Fruit fly (Drosophila melanogaster): Measurements from ENCODE around the gene eIF4E3.

DNA sequence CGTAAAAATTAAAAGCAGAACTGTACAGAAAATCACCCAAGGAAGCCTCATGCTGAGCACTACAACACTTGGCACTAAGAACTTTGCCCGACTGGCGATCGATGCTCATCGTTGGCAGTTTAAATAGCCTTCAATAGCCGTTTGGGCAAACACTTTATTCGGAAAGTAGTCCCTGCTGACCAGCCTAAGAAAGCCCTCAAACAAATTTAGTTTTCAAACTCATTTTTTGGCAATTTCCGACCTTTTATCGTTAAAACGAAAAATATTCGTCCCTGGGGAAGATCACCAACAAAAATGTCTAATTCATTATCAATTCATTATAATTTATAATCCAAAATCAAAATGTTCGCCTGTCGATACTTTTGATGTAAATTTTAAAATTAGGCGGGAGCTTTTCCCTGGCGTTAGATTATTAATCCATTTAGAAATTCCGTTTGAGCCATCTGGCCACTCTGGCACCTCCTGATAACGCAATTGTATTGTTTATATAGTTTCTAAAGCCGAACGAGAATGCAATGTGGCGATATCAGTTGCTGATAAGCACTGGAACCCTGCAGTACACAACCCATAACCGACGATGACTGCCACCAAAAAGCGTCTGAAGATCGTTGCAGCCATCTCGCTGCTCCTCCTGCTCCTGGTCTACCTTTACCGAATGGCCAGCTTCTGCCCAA is 48.4 kb upstream of the eIF4E3 start, which contains the start of the genes mthl7 and Uxs:
- no peak for TF ChIP-seq CG11093 (GFP tag; IDR thresholded peaks at IDR 0.05)
- no peak for TF ChIP-seq HmgD (GFP tag; optimal IDR thresholded peaks at IDR 0.05)
